Worm (Caenorhabditis elegans): ENCODE results near the gene tbc-20.

DNA sequence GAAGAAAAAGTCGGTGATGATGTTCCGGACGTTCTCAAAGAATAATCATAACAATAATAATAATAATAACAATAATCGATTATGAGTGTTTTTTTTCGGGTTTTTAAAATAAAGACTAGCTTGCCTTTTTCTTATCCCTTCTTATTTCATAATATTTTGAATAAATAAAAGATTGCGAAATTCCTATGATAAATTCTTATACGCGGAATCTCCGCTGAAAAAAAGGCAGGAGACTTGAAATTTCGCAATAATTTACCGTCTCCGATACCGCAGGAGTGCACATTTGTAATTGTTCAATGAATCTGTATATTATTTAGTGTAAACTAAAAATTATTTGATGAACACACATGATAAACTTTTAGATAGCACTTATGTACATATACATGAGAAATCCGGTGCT is 5.8 kb upstream of the tbc-20 start:
- no peak for TF ChIP-seq ceh-31 (tag; optimal IDR thresholded peaks at IDR 0.05)
- no peak for TF ChIP-seq ceh-6 (GFP tag; optimal IDR thresholded peaks at IDR 0.05)
- TF ChIP-seq ceh-34 (tag; optimal IDR thresholded peaks at IDR 0.05), result no peak
- no peak for TF ChIP-seq dve-1 (tag; optimal IDR thresholded peaks at IDR 0.05)
- TF ChIP-seq pqm-1 (tag; optimal IDR thresholded peaks at IDR 0.05), result no peak
- no peak for TF ChIP-seq hlh-15 (tag; optimal IDR thresholded peaks at IDR 0.05)
- no peak for TF ChIP-seq ama-1 (optimal IDR thresholded peaks at IDR 0.05)
- TF ChIP-seq ets-4 (tag; optimal IDR thresholded peaks at IDR 0.05), result no peak
- TF ChIP-seq nhr-11 (tag; optimal IDR thresholded peaks at IDR 0.05), result no peak
- TF ChIP-seq ceh-18 (tag; optimal IDR thresholded peaks at IDR 0.05), result no peak
- no peak for TF ChIP-seq odd-2 (tag; optimal IDR thresholded peaks at IDR 0.05)
- TF ChIP-seq ceh-45 (GFP tag; IDR thresholded peaks at IDR 0.05), result no peak
- no peak for TF ChIP-seq F13H6.1 (tag; optimal IDR thresholded peaks at IDR 0.05)
- no peak for TF ChIP-seq hlh-6 (tag; optimal IDR thresholded peaks at IDR 0.05)

All from whole organism, late embryonic.